Worm (Caenorhabditis elegans): ENCODE results near the gene oac-11.

DNA sequence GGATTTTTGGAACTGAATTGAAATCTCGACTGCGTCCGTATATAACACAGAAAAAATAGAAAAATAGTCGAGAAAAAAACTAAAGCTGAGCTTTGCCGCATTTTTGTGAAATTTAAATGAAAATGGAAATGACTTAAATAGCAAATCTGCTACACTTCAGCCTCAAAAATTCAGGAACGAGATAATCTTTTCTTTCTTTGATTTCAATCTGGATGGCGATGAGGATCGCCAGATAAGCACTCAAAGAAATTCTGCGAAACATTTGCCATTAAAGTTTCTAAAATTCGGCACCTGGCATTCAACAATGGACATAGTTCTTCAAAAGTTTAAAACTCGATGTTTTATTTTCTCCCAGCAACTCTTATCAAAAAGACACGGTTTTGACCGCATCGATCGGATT is 17.4 kb downstream of the oac-11 start, which contains the start of the genes C17A2.7 and C17A2.3:
- TF ChIP-seq mbf-1 (tag; optimal IDR thresholded peaks at IDR 0.05) = no peak
- no peak for TF ChIP-seq ZK546.5 (tag; optimal IDR thresholded peaks at IDR 0.05)
- TF ChIP-seq skn-1 (tag; optimal IDR thresholded peaks at IDR 0.05) = no peak
- no peak for TF ChIP-seq lsy-2 (tag; optimal IDR thresholded peaks at IDR 0.05)
- no peak for TF ChIP-seq lin-39 (tag; optimal IDR thresholded peaks at IDR 0.05)
- no peak for TF ChIP-seq ceh-82 (tag; optimal IDR thresholded peaks at IDR 0.05)
- TF ChIP-seq egl-27 (tag; optimal IDR thresholded peaks at IDR 0.05) = no peak
- TF ChIP-seq zag-1 (tag; optimal IDR thresholded peaks at IDR 0.05) = no peak
- TF ChIP-seq dmd-4 (tag; optimal IDR thresholded peaks at IDR 0.05) = no peak
- TF ChIP-seq F13H6.1 (tag; optimal IDR thresholded peaks at IDR 0.05) = no peak
- no peak for TF ChIP-seq nhr-6 (tag; optimal IDR thresholded peaks at IDR 0.05)
- no peak for TF ChIP-seq ztf-11 (tag; optimal IDR thresholded peaks at IDR 0.05)
- TF ChIP-seq unc-55 (GFP tag; optimal IDR thresholded peaks at IDR 0.05) = no peak
- no peak for TF ChIP-seq mdl-1 (tag; optimal IDR thresholded peaks at IDR 0.05)

Data from whole organism, L2 larva.